Worm (Caenorhabditis elegans): Measurements from ENCODE around the gene B0035.13.

ce11 chrIV:11287511-11287910 lies 19.0 kb downstream of the B0035.13 start, which contains the start of gene F54D1.6:
- TF ChIP-seq snpc-4 (tag; optimal IDR thresholded peaks at IDR 0.05): no peak
- TF ChIP-seq ceh-90 (tag; optimal IDR thresholded peaks at IDR 0.05): no peak
- TF ChIP-seq nhr-237 (tag; optimal IDR thresholded peaks at IDR 0.05): no peak
- no peak for TF ChIP-seq aly-2 (tag; optimal IDR thresholded peaks at IDR 0.05)
- TF ChIP-seq lin-39 (tag; optimal IDR thresholded peaks at IDR 0.05): no peak
- TF ChIP-seq nhr-12 (tag; optimal IDR thresholded peaks at IDR 0.05): no peak
